Worm (Caenorhabditis elegans) whole organism, early embryonic: ENCODE results near the gene ceh-89.
A peak's percentile ranks its signal among the peaks of the same experiment; 100 is the strongest.

ENCODE experiments used
- B0310.2 ChIP-seq: sonication (generic microtip); optimal IDR thresholded peaks from 2 replicates; lab custom pipeline; 2016; ENCODE audit warnings: mild to moderate bottlenecking, missing genetic modification characterization, missing compliant biosample characterization
- F13C5.2 ChIP-seq: sonication (generic microtip); optimal IDR thresholded peaks from 2 replicates; lab custom pipeline; 2017; ENCODE audit warnings: mild to moderate bottlenecking, missing genetic modification characterization, inconsistent platforms, missing compliant biosample characterization
- aly-1 ChIP-seq: sonication (generic microtip); optimal IDR thresholded peaks from 2 replicates; lab custom pipeline; 2016; ENCODE audit warnings: missing genetic modification characterization, missing compliant biosample characterization
- ama-1 ChIP-seq: fragments of 150-350 bp; optimal IDR thresholded peaks from 2 replicates; lab custom pipeline; 2014
- ceh-13 ChIP-seq: fragments of 200-800 bp; sonication (Bioruptor generic); optimal IDR thresholded peaks from 2 replicates; lab custom pipeline; 2018; ENCODE audit warnings: mild to moderate bottlenecking, missing genetic modification characterization, missing compliant biosample characterization
- ceh-36 ChIP-seq: sonication (generic microtip); optimal IDR thresholded peaks from 2 replicates; lab custom pipeline; 2016; ENCODE audit warnings: missing genetic modification characterization, inconsistent platforms, missing compliant biosample characterization
- ets-7 ChIP-seq: sonication (generic microtip); optimal IDR thresholded peaks from 2 replicates; lab custom pipeline; 2016; ENCODE audit warnings: missing genotype, missing genetic modification characterization, missing compliant biosample characterization
- flt-1 ChIP-seq: fragments of 200-800 bp; sonication (Bioruptor generic); IDR thresholded peaks from 2 replicates; pipeline ENCODE4 v1.3.6; 2022; ENCODE audit warnings: missing genetic modification characterization, missing compliant biosample characterization
- hmbx-1 ChIP-seq: sonication (generic microtip); optimal IDR thresholded peaks from 2 replicates; lab custom pipeline; 2016; ENCODE audit warnings: mild to moderate bottlenecking, missing genetic modification characterization, missing compliant biosample characterization
- hmg-4 ChIP-seq: fragments of 200-800 bp; sonication (Bioruptor generic); optimal IDR thresholded peaks from 2 replicates; lab custom pipeline; 2018; ENCODE audit warnings: mild to moderate bottlenecking, missing genetic modification characterization, missing compliant biosample characterization
- hnd-1 ChIP-seq: sonication (generic microtip); optimal IDR thresholded peaks from 2 replicates; lab custom pipeline; 2016; ENCODE audit warnings: missing genetic modification characterization, missing compliant biosample characterization
- pes-1 ChIP-seq: fragments of 200-800 bp; sonication (Bioruptor generic); IDR thresholded peaks from 2 replicates; pipeline ENCODE4 v1.3.6; 2022; ENCODE audit warnings: missing genetic modification reagents, missing genetic modification characterization, missing compliant biosample characterization
- scrt-1 ChIP-seq: fragments of 200-800 bp; sonication (Bioruptor generic); IDR thresholded peaks from 2 replicates; pipeline ENCODE4 v1.3.6; 2022; ENCODE audit warnings: missing genetic modification characterization, missing compliant biosample characterization
- sea-1 ChIP-seq: fragments of 200-800 bp; sonication (Bioruptor generic); conservative IDR thresholded peaks from 2 replicates; pipeline ENCODE4 v1.3.6; 2022; ENCODE audit warnings: missing genetic modification characterization, missing compliant biosample characterization
- tbx-11 ChIP-seq: fragments of 200-800 bp; sonication (Bioruptor generic); IDR thresholded peaks from 2 replicates; pipeline ENCODE4 v1.3.6; 2022; ENCODE audit warnings: missing genetic modification characterization, missing compliant biosample characterization
- tbx-37 ChIP-seq: fragments of 200-800 bp; sonication (Bioruptor generic); conservative IDR thresholded peaks from 2 replicates; pipeline ENCODE4 v1.3.6; 2022; ENCODE audit warnings: missing genetic modification reagents, missing genetic modification characterization, missing compliant biosample characterization
- tra-4 ChIP-seq: sonication (generic microtip); optimal IDR thresholded peaks from 2 replicates; lab custom pipeline; 2017; ENCODE audit warnings: missing genetic modification characterization, missing compliant biosample characterization

ceh-89 gene

ce11 chrX:14141896-14142392 lies at the start of gene ceh-89:
ceh-89 (plus strand) TSS chrX:14141946.
- TF ChIP-seq hmg-4 (GFP tag; lab: Kevin White, UChicago) (no peak), pes-1 (GFP tag; lab: Robert Waterston, UW) (no peak), ama-1 (lab: Kevin White, UChicago) (no peak), ets-7 (no peak), ceh-13 (GFP tag; lab: Kevin White, UChicago) (no peak), flt-1 (GFP tag; lab: Robert Waterston, UW) (no peak), hmbx-1 (tag; lab: Kevin White, UChicago) (no peak), aly-1 (tag; lab: Kevin White, UChicago) (no peak), tra-4 (tag; lab: Kevin White, UChicago) (no peak), tbx-11 (GFP tag; lab: Robert Waterston, UW) (no peak), ceh-36 (tag; lab: Kevin White, UChicago) (no peak), F13C5.2 (tag; lab: Kevin White, UChicago) (no peak), tbx-37 (GFP tag; lab: Robert Waterston, UW) (no peak), hnd-1 (tag; lab: Kevin White, UChicago) (no peak), scrt-1 (no peak), B0310.2 (tag; lab: Kevin White, UChicago) (no peak), sea-1 (GFP tag; lab: Robert Waterston, UW) (no peak)

- TF ChIP-seq hmbx-1 (tag; lab: Kevin White, UChicago) (no peak), ceh-36 (tag; lab: Kevin White, UChicago) (no peak), sea-1 (GFP tag; lab: Robert Waterston, UW) (no peak), aly-1 (tag; lab: Kevin White, UChicago) (no peak), hmg-4 (GFP tag; lab: Kevin White, UChicago) (peak; percentile 4), B0310.2 (tag; lab: Kevin White, UChicago) (no peak), ets-7 (no peak), scrt-1 (no peak)
Measured at ce11 chrX:14098618-14099118, 43.1 kb upstream of the ceh-89 start, which contains the start of gene F16B12.4. F16B12.4 (minus strand) TSS chrX:14098668.

- TF ChIP-seq B0310.2 (tag; lab: Kevin White, UChicago) (no peak), flt-1 (GFP tag; lab: Robert Waterston, UW) (no peak), pes-1 (GFP tag; lab: Robert Waterston, UW) (no peak), hnd-1 (tag; lab: Kevin White, UChicago) (no peak), ceh-13 (GFP tag; lab: Kevin White, UChicago) (no peak), F13C5.2 (tag; lab: Kevin White, UChicago) (peak; percentile 57), tra-4 (tag; lab: Kevin White, UChicago) (no peak), hmg-4 (GFP tag; lab: Kevin White, UChicago) (peak; percentile 45), sea-1 (GFP tag; lab: Robert Waterston, UW) (no peak)
Measured at ce11 chrX:14101986-14102385, 39.8 kb upstream of the ceh-89 start, which contains the start of gene F16B12.6. F16B12.6 (plus strand) TSS chrX:14102316.

ce11 chrX:14102474-14102873 lies 39.3 kb upstream of the ceh-89 start:
- no peak for TF ChIP-seq scrt-1
- no peak for TF ChIP-seq flt-1 (GFP tag; lab: Robert Waterston, UW)
- no peak for TF ChIP-seq ceh-36 (tag; lab: Kevin White, UChicago)
- no peak for TF ChIP-seq hnd-1 (tag; lab: Kevin White, UChicago)
- no peak for TF ChIP-seq B0310.2 (tag; lab: Kevin White, UChicago)
- no peak for TF ChIP-seq tra-4 (tag; lab: Kevin White, UChicago)
- no peak for TF ChIP-seq tbx-37 (GFP tag; lab: Robert Waterston, UW)
- TF ChIP-seq tbx-11 (GFP tag; lab: Robert Waterston, UW), result no peak
- TF ChIP-seq pes-1 (GFP tag; lab: Robert Waterston, UW), result no peak
- TF ChIP-seq hmbx-1 (tag; lab: Kevin White, UChicago), result no peak
- TF ChIP-seq F13C5.2 (tag; lab: Kevin White, UChicago), result no peak
- no peak for TF ChIP-seq ama-1 (lab: Kevin White, UChicago)
- TF ChIP-seq ets-7, result no peak
- no peak for TF ChIP-seq ceh-13 (GFP tag; lab: Kevin White, UChicago)
- TF ChIP-seq aly-1 (tag; lab: Kevin White, UChicago), result no peak
- TF ChIP-seq sea-1 (GFP tag; lab: Robert Waterston, UW), result no peak

- TF ChIP-seq aly-1 (tag; lab: Kevin White, UChicago) (no peak), ceh-36 (tag; lab: Kevin White, UChicago) (no peak), scrt-1 (no peak), hmbx-1 (tag; lab: Kevin White, UChicago) (no peak), tbx-37 (GFP tag; lab: Robert Waterston, UW) (no peak), sea-1 (GFP tag; lab: Robert Waterston, UW) (no peak), hmg-4 (GFP tag; lab: Kevin White, UChicago) (no peak), tra-4 (tag; lab: Kevin White, UChicago) (no peak), pes-1 (GFP tag; lab: Robert Waterston, UW) (no peak), hnd-1 (tag; lab: Kevin White, UChicago) (no peak), ets-7 (no peak), ceh-13 (GFP tag; lab: Kevin White, UChicago) (no peak), F13C5.2 (tag; lab: Kevin White, UChicago) (no peak), tbx-11 (GFP tag; lab: Robert Waterston, UW) (no peak), B0310.2 (tag; lab: Kevin White, UChicago) (no peak), flt-1 (GFP tag; lab: Robert Waterston, UW) (no peak), ama-1 (lab: Kevin White, UChicago) (no peak)
Measured at ce11 chrX:14108245-14108644, 33.5 kb upstream of the ceh-89 start, which contains the start of gene F16B12.7. F16B12.7 (plus strand) TSS chrX:14108545.

- TF ChIP-seq scrt-1 (no peak), tbx-37 (GFP tag; lab: Robert Waterston, UW) (no peak), B0310.2 (tag; lab: Kevin White, UChicago) (no peak), ama-1 (lab: Kevin White, UChicago) (no peak), ceh-36 (tag; lab: Kevin White, UChicago) (no peak)
Measured at ce11 chrX:14113347-14113746, 28.4 kb upstream of the ceh-89 start, which contains the start of gene nhr-281. nhr-281 (minus strand) TSS chrX:14113447.
